Worm (Caenorhabditis elegans) whole organism, young adult: ENCODE measurements around the gene srj-54.

Experiments
- F22D6.2 ChIP-seq: sonication (generic microtip); optimal IDR thresholded peaks from 2 replicates; lab custom pipeline; 2016; ENCODE audit warnings: mild to moderate bottlenecking, missing genetic modification characterization, missing compliant biosample characterization
- Y79H2A.3 ChIP-seq: fragments of 200-800 bp; sonication (Bioruptor generic); conservative IDR thresholded peaks from 2 replicates; pipeline ENCODE4 v1.3.6; 2022; ENCODE audit warnings: missing genetic modification reagents, missing genetic modification characterization, missing compliant biosample characterization
- bed-2 ChIP-seq: fragments of 200-800 bp; sonication (Bioruptor generic); IDR thresholded peaks from 2 replicates; pipeline ENCODE4 v1.3.6; 2022; ENCODE audit warnings: missing genetic modification reagents, missing genetic modification characterization, missing compliant biosample characterization
- madf-8 ChIP-seq: fragments of 200-800 bp; sonication (Bioruptor generic); conservative IDR thresholded peaks from 2 replicates; pipeline ENCODE4 v1.3.6; 2022; ENCODE audit warnings: missing genetic modification reagents, missing genetic modification characterization, missing compliant biosample characterization
- pbrm-1 ChIP-seq: fragments of 200-800 bp; sonication (Bioruptor generic); IDR thresholded peaks from 2 replicates; pipeline ENCODE4 v1.3.6; 2022; ENCODE audit warnings: missing genetic modification reagents, missing genetic modification characterization, missing compliant biosample characterization
- rec-8 ChIP-seq, 2 experiments: sonication (generic microtip); optimal IDR thresholded peaks; 2 replicates each; lab custom pipeline; 2016; ENCODE audit warnings: mild to moderate bottlenecking in 2 of 2, missing genetic modification characterization in 2 of 2, missing genetic modification reagents in 2 of 2, missing genotype in 2 of 2, missing biosample characterization in 1 of 2, missing compliant biosample characterization in 1 of 2, moderate library complexity in 1 of 2
- unc-130 ChIP-seq: sonication (generic microtip); optimal IDR thresholded peaks from 2 replicates; lab custom pipeline; 2016; ENCODE audit warnings: missing genetic modification reagents, missing genetic modification characterization, missing compliant biosample characterization

- TF ChIP-seq rec-8 (tag; optimal IDR thresholded peaks at IDR 0.05; lab: Kevin White, UChicago) (no peak), F22D6.2 (no peak), madf-8 (GFP tag; lab: Robert Waterston, UW) (no peak), unc-130 (GFP tag; lab: Kevin White, UChicago) (no peak), pbrm-1 (no peak), Y79H2A.3 (GFP tag; lab: Robert Waterston, UW) (no peak), bed-2 (no peak)
These were observed 32.3 kb upstream of the srj-54 start, which contains the start of gene F37B4.15 for ce11 chrV:2891927-2892326.
